Worm (Caenorhabditis elegans) whole organism, young adult: ENCODE data around the gene snt-6.
A peak's percentile ranks its signal among the peaks of the same experiment; 100 is the strongest.

ENCODE experiments used
- D2030.7 ChIP-seq: fragments of 200-800 bp; sonication (Bioruptor generic); IDR thresholded peaks from 2 replicates; pipeline ENCODE4 v1.3.6; 2022; ENCODE audit warnings: missing genetic modification reagents, missing genetic modification characterization, missing compliant biosample characterization
- F33H1.4 ChIP-seq: fragments of 200-800 bp; sonication (Bioruptor generic); IDR thresholded peaks from 2 replicates; pipeline ENCODE4 v1.3.6; 2022; ENCODE audit warnings: missing genetic modification reagents, missing genetic modification characterization, missing compliant biosample characterization
- F37B4.10 ChIP-seq: fragments of 200-800 bp; sonication (Bioruptor generic); IDR thresholded peaks from 2 replicates; pipeline ENCODE4 v1.3.6; 2022; ENCODE audit warnings: missing genetic modification characterization, missing compliant biosample characterization
- F52B5.7 ChIP-seq: sonication (generic microtip); optimal IDR thresholded peaks from 2 replicates; lab custom pipeline; 2016; ENCODE audit warnings: mild to moderate bottlenecking, missing genetic modification characterization, missing compliant biosample characterization
- F57A8.1 ChIP-seq: fragments of 200-800 bp; sonication (Bioruptor generic); optimal IDR thresholded peaks from 2 replicates; lab custom pipeline; 2018; ENCODE audit warnings: mild to moderate bottlenecking, missing genetic modification characterization, moderate library complexity, missing compliant biosample characterization
- F57C9.4 ChIP-seq: sonication (generic microtip); optimal IDR thresholded peaks from 2 replicates; lab custom pipeline; 2017; ENCODE audit warnings: mild to moderate bottlenecking, missing genetic modification characterization, missing compliant biosample characterization
- Y53F4B.3 ChIP-seq: fragments of 200-800 bp; sonication (Bioruptor generic); IDR thresholded peaks from 2 replicates; pipeline ENCODE4 v1.3.6; 2022; ENCODE audit warnings: missing genetic modification reagents, missing genetic modification characterization, missing compliant biosample characterization
- Y53G8AR.9 ChIP-seq: fragments of 200-800 bp; sonication (Bioruptor generic); conservative IDR thresholded peaks from 2 replicates; pipeline ENCODE4 v1.3.6; 2022; ENCODE audit warnings: missing genetic modification reagents, missing genetic modification characterization, missing compliant biosample characterization
- Y79H2A.3 ChIP-seq: fragments of 200-800 bp; sonication (Bioruptor generic); conservative IDR thresholded peaks from 2 replicates; pipeline ENCODE4 v1.3.6; 2022; ENCODE audit warnings: missing genetic modification reagents, missing genetic modification characterization, missing compliant biosample characterization
- Y95B8A.8 ChIP-seq: fragments of 200-800 bp; sonication (Bioruptor generic); IDR thresholded peaks from 2 replicates; pipeline ENCODE4 v1.3.6; 2022; ENCODE audit warnings: missing genetic modification reagents, missing genetic modification characterization, missing compliant biosample characterization
- akir-1 ChIP-seq: fragments of 200-800 bp; sonication (Bioruptor generic); optimal IDR thresholded peaks from 2 replicates; lab custom pipeline; 2018; ENCODE audit warnings: mild to moderate bottlenecking, missing genetic modification characterization, moderate library complexity, missing compliant biosample characterization
- aptf-2 ChIP-seq: fragments of 200-800 bp; sonication (Bioruptor generic); conservative IDR thresholded peaks from 2 replicates; pipeline ENCODE4 v1.3.6; 2022; ENCODE audit warnings: missing genetic modification reagents, missing genetic modification characterization, missing compliant biosample characterization
- attf-3 ChIP-seq: fragments of 200-800 bp; sonication (Bioruptor generic); conservative IDR thresholded peaks from 2 replicates; pipeline ENCODE4 v1.3.6; 2022; ENCODE audit warnings: missing genetic modification reagents, missing genetic modification characterization, missing compliant biosample characterization
- attf-6 ChIP-seq: fragments of 200-800 bp; sonication (Bioruptor generic); IDR thresholded peaks from 2 replicates; pipeline ENCODE4 v1.3.6; 2022; ENCODE audit warnings: missing genetic modification reagents, missing genetic modification characterization, missing compliant biosample characterization
- ccch-3 ChIP-seq: fragments of 200-800 bp; sonication (Bioruptor generic); optimal IDR thresholded peaks from 2 replicates; lab custom pipeline; 2018; ENCODE audit warnings: mild to moderate bottlenecking, missing genetic modification characterization, missing compliant biosample characterization
- cebp-1 ChIP-seq, 2 experiments: fragments of 200-800 bp in 1 of 2; sonication (Bioruptor generic) in 1 of 2; sonication (generic microtip) in 1 of 2; IDR thresholded peaks in 1 of 2; optimal IDR thresholded peaks in 1 of 2; 2 replicates each; pipeline versions ENCODE4 v1.3.6 to Lab custom; 2017 to 2022; ENCODE audit warnings: missing compliant biosample characterization in 2 of 2, missing genetic modification characterization in 2 of 2, mild to moderate bottlenecking in 1 of 2, missing genetic modification reagents in 1 of 2, moderate library complexity in 1 of 2
- ceh-79 ChIP-seq: sonication (generic microtip); optimal IDR thresholded peaks from 2 replicates; lab custom pipeline; 2017; ENCODE audit warnings: mild to moderate bottlenecking, missing genetic modification characterization, missing compliant biosample characterization
- ceh-91 ChIP-seq: fragments of 200-800 bp; sonication (Bioruptor generic); IDR thresholded peaks from 2 replicates; pipeline ENCODE4 v1.3.6; 2022; ENCODE audit warnings: missing genetic modification reagents, missing genetic modification characterization, missing compliant biosample characterization
- dox-1 ChIP-seq: fragments of 200-800 bp; sonication (Bioruptor generic); IDR thresholded peaks from 2 replicates; pipeline ENCODE4 v1.3.6; 2022; ENCODE audit warnings: missing genetic modification reagents, missing genetic modification characterization, missing compliant biosample characterization
- egl-18 ChIP-seq: fragments of 200-800 bp; sonication (Bioruptor generic); IDR thresholded peaks from 2 replicates; pipeline ENCODE4 v1.3.6; 2022; ENCODE audit warnings: missing genetic modification reagents, missing genetic modification characterization, missing compliant biosample characterization
- egrh-3 ChIP-seq: fragments of 200-800 bp; sonication (Bioruptor generic); IDR thresholded peaks from 2 replicates; pipeline ENCODE4 v1.3.6; 2022; ENCODE audit warnings: missing genetic modification reagents, missing genetic modification characterization, missing compliant biosample characterization
- ets-4 ChIP-seq: fragments of 200-800 bp; sonication (Bioruptor generic); optimal IDR thresholded peaks from 2 replicates; lab custom pipeline; 2018; ENCODE audit warnings: mild to moderate bottlenecking, missing genetic modification characterization, missing compliant biosample characterization
- fkh-3 ChIP-seq: sonication (generic microtip); optimal IDR thresholded peaks from 2 replicates; lab custom pipeline; 2016; ENCODE audit warnings: mild to moderate bottlenecking, missing genetic modification characterization, missing compliant biosample characterization
- lin-26 ChIP-seq: fragments of 200-800 bp; sonication (Bioruptor generic); IDR thresholded peaks from 2 replicates; pipeline ENCODE4 v1.3.6; 2022; ENCODE audit warnings: missing genetic modification reagents, missing genetic modification characterization, missing compliant biosample characterization
- lin-35 ChIP-seq, 3 experiments: fragments of 150-350 bp in 2 of 3; sonication (generic microtip) in 1 of 3; optimal IDR thresholded peaks; 2 replicates each; lab custom pipeline; 2014 to 2018; ENCODE audit warnings: missing biosample characterization in 3 of 3, missing genetic modification characterization in 3 of 3, missing genetic modification reagents in 3 of 3
- lin-40 ChIP-seq: sonication (generic microtip); optimal IDR thresholded peaks from 2 replicates; lab custom pipeline; 2016; ENCODE audit warnings: missing genetic modification characterization, mild to moderate bottlenecking, missing compliant biosample characterization, missing genotype, missing genetic modification reagents
- lir-1 ChIP-seq: fragments of 200-800 bp; sonication (Bioruptor generic); conservative IDR thresholded peaks from 2 replicates; pipeline ENCODE4 v1.3.6; 2022; ENCODE audit warnings: missing genetic modification reagents, missing genetic modification characterization, missing compliant biosample characterization
- madf-6 ChIP-seq: fragments of 200-800 bp; sonication (Bioruptor generic); IDR thresholded peaks from 2 replicates; pipeline ENCODE4 v1.3.6; 2022; ENCODE audit warnings: missing genetic modification reagents, missing genetic modification characterization, missing compliant biosample characterization
- repo-1 ChIP-seq: sonication (generic microtip); optimal IDR thresholded peaks from 2 replicates; lab custom pipeline; 2017; ENCODE audit warnings: mild to moderate bottlenecking, missing genetic modification characterization, missing compliant biosample characterization
- snpc-3.4 ChIP-seq: sonication (generic microtip); optimal IDR thresholded peaks from 2 replicates; lab custom pipeline; 2017; ENCODE audit warnings: missing genetic modification characterization, mild to moderate bottlenecking, missing compliant biosample characterization, antibody characterized with exemption, moderate library complexity, missing genotype, missing genetic modification reagents
- tlf-1 ChIP-seq: fragments of 200-800 bp; sonication (Bioruptor generic); optimal IDR thresholded peaks from 2 replicates; lab custom pipeline; 2018; ENCODE audit warnings: mild to moderate bottlenecking, missing genetic modification characterization, missing compliant biosample characterization
- ztf-25 ChIP-seq: fragments of 200-800 bp; sonication (Bioruptor generic); IDR thresholded peaks from 2 replicates; pipeline ENCODE4 v1.3.6; 2022; ENCODE audit warnings: missing genetic modification reagents, missing genetic modification characterization, missing compliant biosample characterization
- ztf-28 ChIP-seq: fragments of 200-800 bp; sonication (Bioruptor generic); IDR thresholded peaks from 2 replicates; pipeline ENCODE4 v1.3.6; 2022; ENCODE audit warnings: missing genetic modification reagents, missing genetic modification characterization, missing compliant biosample characterization

The snt-6 gene

ce11 chrII:721931-722330, 28.1 kb downstream of the snt-6 start:
- no peak for TF ChIP-seq attf-3 (GFP tag; lab: Robert Waterston, UW)
- no peak for TF ChIP-seq cebp-1 (GFP tag; IDR thresholded peaks at IDR 0.05; lab: Robert Waterston, UW)
- peak; percentile 19 for TF ChIP-seq cebp-1 (tag; optimal IDR thresholded peaks at IDR 0.05; lab: Kevin White, UChicago)
- no peak for TF ChIP-seq repo-1 (tag; lab: Kevin White, UChicago)

ce11 chrII:709081-709480, 40.9 kb downstream of the snt-6 start, which contains the start of gene T02H6.1:
TSS of gene T02H6.1 (plus strand) at chrII:709381.
- no peak for TF ChIP-seq ets-4 (GFP tag; lab: Kevin White, UChicago)
- no peak for TF ChIP-seq Y53F4B.3 (GFP tag; lab: Robert Waterston, UW)
- TF ChIP-seq ztf-28 (GFP tag; lab: Robert Waterston, UW): no peak
- TF ChIP-seq F37B4.10 (GFP tag; lab: Robert Waterston, UW): no peak

- TF ChIP-seq F57A8.1: no peak
- peak; percentile 85 for TF ChIP-seq attf-3 (GFP tag; lab: Robert Waterston, UW)
- no peak for TF ChIP-seq tlf-1 (GFP tag; lab: Kevin White, UChicago)
- TF ChIP-seq F57C9.4 (tag; lab: Kevin White, UChicago): no peak
These were observed 48.5 kb downstream of the snt-6 start, which contains the start of gene thoc-1 for ce11 chrII:701371-702139. TSS of gene thoc-1 (plus strand) at chrII:702107.

ce11 chrII:701025-701370, 49.0 kb downstream of the snt-6 start, which contains the start of gene T02H6.11:
TSS of gene T02H6.11 (minus strand) at chrII:701125.
- TF ChIP-seq F52B5.7 (tag; lab: Kevin White, UChicago): no peak
- TF ChIP-seq ets-4 (GFP tag; lab: Kevin White, UChicago): no peak
- TF ChIP-seq dox-1 (GFP tag; lab: Robert Waterston, UW): no peak
- no peak for TF ChIP-seq Y95B8A.8 (GFP tag; lab: Robert Waterston, UW)
- no peak for TF ChIP-seq ceh-79 (tag; lab: Kevin White, UChicago)
- TF ChIP-seq Y79H2A.3 (GFP tag; lab: Robert Waterston, UW): no peak
- no peak for TF ChIP-seq snpc-3.4 (tag; lab: Kevin White, UChicago)
- no peak for TF ChIP-seq Y53G8AR.9 (GFP tag; lab: Robert Waterston, UW)
- TF ChIP-seq akir-1 (GFP tag; lab: Kevin White, UChicago): no peak
- TF ChIP-seq egl-18 (GFP tag; lab: Robert Waterston, UW): no peak
- TF ChIP-seq ccch-3 (GFP tag; lab: Kevin White, UChicago): no peak
- TF ChIP-seq lir-1 (GFP tag; lab: Robert Waterston, UW): no peak
- TF ChIP-seq lin-35 (GFP tag; optimal IDR thresholded peaks at IDR 0.05; lab: Kevin White, UChicago): no peak
- TF ChIP-seq fkh-3 (tag; lab: Kevin White, UChicago): no peak
- TF ChIP-seq lin-40 (tag; lab: Kevin White, UChicago): no peak
- TF ChIP-seq, all 124 proteins: peak for 0

- TF ChIP-seq egrh-3 (GFP tag; lab: Robert Waterston, UW) (peak; percentile 50; the same call in 1 of the 2 replicates), F37B4.10 (GFP tag; lab: Robert Waterston, UW) (0 out of 2 replicates have a peak, but pooled peaks have one; percentile 44), D2030.7 (GFP tag; lab: Robert Waterston, UW) (peak; percentile 18; the same call in 1 of the 2 replicates), madf-6 (0 out of 2 replicates have a peak, but pooled peaks have one; percentile 36), F33H1.4 (peak; percentile 64; the same call in 1 of the 2 replicates), aptf-2 (GFP tag; lab: Robert Waterston, UW) (peak; percentile 21; the same call in 1 of the 2 replicates), lin-26 (GFP tag; lab: Robert Waterston, UW) (0 out of 2 replicates have a peak, but pooled peaks have one; percentile 11), attf-6 (GFP tag; lab: Robert Waterston, UW) (0 out of 2 replicates have a peak, but pooled peaks have one; percentile 45), ztf-25 (GFP tag; lab: Robert Waterston, UW) (0 out of 2 replicates have a peak, but pooled peaks have one; percentile 12), ceh-91 (GFP tag; lab: Robert Waterston, UW) (peak; percentile 44)
- TF ChIP-seq, all 124 proteins: peak for 10; not testable (repeated sequence) for 114
These were observed 51.6 kb downstream of the snt-6 start for ce11 chrII:698453-698852.
